Worm (Caenorhabditis elegans): ENCODE data around the gene F31E8.4.

Gene F31E8.4

ce11 chrII:6832695-6833389 lies 32.9 kb upstream of the F31E8.4 start:
- TF ChIP-seq ztf-23 (GFP tag; IDR thresholded peaks at IDR 0.05) = 0 out of 2 replicates have a peak, but pooled peaks have one; percentile 32
- TF ChIP-seq T22C8.4 (GFP tag; IDR thresholded peaks at IDR 0.05) = 0 out of 2 replicates have a peak, but pooled peaks have one; percentile 14
- no peak for TF ChIP-seq ztf-29 (GFP tag; IDR thresholded peaks at IDR 0.05)

ce11 chrII:6832207-6832606 lies 32.3 kb upstream of the F31E8.4 start:
- no peak for TF ChIP-seq tab-1 (GFP tag; IDR thresholded peaks at IDR 0.05)
- no peak for TF ChIP-seq med-1 (GFP tag; optimal IDR thresholded peaks at IDR 0.05; ENCODE audit: insufficient read depth)
- no peak for TF ChIP-seq ztf-23 (GFP tag; IDR thresholded peaks at IDR 0.05)
- TF ChIP-seq klf-2 (GFP tag; conservative IDR thresholded peaks at IDR 0.05) = no peak
- TF ChIP-seq ref-1 (GFP tag; conservative IDR thresholded peaks at IDR 0.05) = no peak
- TF ChIP-seq flt-1 (GFP tag; IDR thresholded peaks at IDR 0.05) = no peak
- TF ChIP-seq ztf-29 (GFP tag; IDR thresholded peaks at IDR 0.05) = no peak
- TF ChIP-seq cog-1 (tag; optimal IDR thresholded peaks at IDR 0.05) = no peak
- TF ChIP-seq T22C8.4 (GFP tag; IDR thresholded peaks at IDR 0.05) = no peak

- no peak for TF ChIP-seq klf-2 (GFP tag; conservative IDR thresholded peaks at IDR 0.05)
- TF ChIP-seq tab-1 (GFP tag; IDR thresholded peaks at IDR 0.05) = no peak
- TF ChIP-seq med-1 (GFP tag; optimal IDR thresholded peaks at IDR 0.05; ENCODE audit: insufficient read depth) = no peak
- no peak for TF ChIP-seq ref-1 (GFP tag; conservative IDR thresholded peaks at IDR 0.05)
- TF ChIP-seq ztf-23 (GFP tag; IDR thresholded peaks at IDR 0.05) = no peak
- TF ChIP-seq cog-1 (tag; optimal IDR thresholded peaks at IDR 0.05) = no peak
- no peak for TF ChIP-seq flt-1 (GFP tag; IDR thresholded peaks at IDR 0.05)
- TF ChIP-seq ztf-29 (GFP tag; IDR thresholded peaks at IDR 0.05) = no peak
- no peak for TF ChIP-seq T22C8.4 (GFP tag; IDR thresholded peaks at IDR 0.05)
These were observed 31.7 kb upstream of the F31E8.4 start for ce11 chrII:6831531-6832201.

ce11 chrII:6830923-6831322 lies 31.0 kb upstream of the F31E8.4 start:
- TF ChIP-seq ztf-23 (GFP tag; IDR thresholded peaks at IDR 0.05) = 0 out of 2 replicates have a peak, but pooled peaks have one; percentile 47
- TF ChIP-seq med-1 (GFP tag; optimal IDR thresholded peaks at IDR 0.05; ENCODE audit: insufficient read depth) = no peak
- TF ChIP-seq flt-1 (GFP tag; IDR thresholded peaks at IDR 0.05) = no peak
- peak; percentile 66; the same call in 1 of the 2 replicates for TF ChIP-seq tab-1 (GFP tag; IDR thresholded peaks at IDR 0.05)
- TF ChIP-seq ref-1 (GFP tag; conservative IDR thresholded peaks at IDR 0.05) = no peak
- no peak for TF ChIP-seq ztf-29 (GFP tag; IDR thresholded peaks at IDR 0.05)

ce11 chrII:6830012-6830411 lies 30.1 kb upstream of the F31E8.4 start:
- TF ChIP-seq ref-1 (GFP tag; conservative IDR thresholded peaks at IDR 0.05) (no peak), klf-2 (GFP tag; conservative IDR thresholded peaks at IDR 0.05) (no peak), T22C8.4 (GFP tag; IDR thresholded peaks at IDR 0.05) (no peak), ztf-29 (GFP tag; IDR thresholded peaks at IDR 0.05) (no peak), tab-1 (GFP tag; IDR thresholded peaks at IDR 0.05) (no peak), med-1 (GFP tag; optimal IDR thresholded peaks at IDR 0.05; ENCODE audit: insufficient read depth) (no peak), flt-1 (GFP tag; IDR thresholded peaks at IDR 0.05) (no peak), cog-1 (tag; optimal IDR thresholded peaks at IDR 0.05) (no peak), ztf-23 (GFP tag; IDR thresholded peaks at IDR 0.05) (no peak)

ce11 chrII:6829108-6829507 lies 29.2 kb upstream of the F31E8.4 start:
- TF ChIP-seq ref-1 (GFP tag; conservative IDR thresholded peaks at IDR 0.05) = no peak
- no peak for TF ChIP-seq cog-1 (tag; optimal IDR thresholded peaks at IDR 0.05)
- TF ChIP-seq ztf-23 (GFP tag; IDR thresholded peaks at IDR 0.05) = no peak
- TF ChIP-seq flt-1 (GFP tag; IDR thresholded peaks at IDR 0.05) = no peak
- TF ChIP-seq T22C8.4 (GFP tag; IDR thresholded peaks at IDR 0.05) = no peak
- TF ChIP-seq tab-1 (GFP tag; IDR thresholded peaks at IDR 0.05) = no peak
- no peak for TF ChIP-seq klf-2 (GFP tag; conservative IDR thresholded peaks at IDR 0.05)
- no peak for TF ChIP-seq med-1 (GFP tag; optimal IDR thresholded peaks at IDR 0.05; ENCODE audit: insufficient read depth)
- TF ChIP-seq ztf-29 (GFP tag; IDR thresholded peaks at IDR 0.05) = no peak

- TF ChIP-seq klf-2 (GFP tag; conservative IDR thresholded peaks at IDR 0.05) (no peak), ztf-29 (GFP tag; IDR thresholded peaks at IDR 0.05) (no peak), ref-1 (GFP tag; conservative IDR thresholded peaks at IDR 0.05) (no peak), ztf-23 (GFP tag; IDR thresholded peaks at IDR 0.05) (no peak), tab-1 (GFP tag; IDR thresholded peaks at IDR 0.05) (no peak), T22C8.4 (GFP tag; IDR thresholded peaks at IDR 0.05) (no peak), flt-1 (GFP tag; IDR thresholded peaks at IDR 0.05) (no peak), cog-1 (tag; optimal IDR thresholded peaks at IDR 0.05) (no peak), med-1 (GFP tag; optimal IDR thresholded peaks at IDR 0.05; ENCODE audit: insufficient read depth) (no peak)
These were observed 28.3 kb upstream of the F31E8.4 start for ce11 chrII:6828073-6828900.

- TF ChIP-seq tab-1 (GFP tag; IDR thresholded peaks at IDR 0.05) = no peak
- no peak for TF ChIP-seq T22C8.4 (GFP tag; IDR thresholded peaks at IDR 0.05)
- 0 out of 2 replicates have a peak, but pooled peaks have one; percentile 10 for TF ChIP-seq flt-1 (GFP tag; IDR thresholded peaks at IDR 0.05)
- TF ChIP-seq klf-2 (GFP tag; conservative IDR thresholded peaks at IDR 0.05) = no peak
- no peak for TF ChIP-seq ref-1 (GFP tag; conservative IDR thresholded peaks at IDR 0.05)
These were observed 27.4 kb upstream of the F31E8.4 start for ce11 chrII:6827388-6827787.

- TF ChIP-seq flt-1 (GFP tag; IDR thresholded peaks at IDR 0.05) = no peak
- TF ChIP-seq T22C8.4 (GFP tag; IDR thresholded peaks at IDR 0.05) = no peak
- no peak for TF ChIP-seq tab-1 (GFP tag; IDR thresholded peaks at IDR 0.05)
- TF ChIP-seq ztf-23 (GFP tag; IDR thresholded peaks at IDR 0.05) = no peak
- no peak for TF ChIP-seq ztf-29 (GFP tag; IDR thresholded peaks at IDR 0.05)
- TF ChIP-seq cog-1 (tag; optimal IDR thresholded peaks at IDR 0.05) = no peak
- no peak for TF ChIP-seq ref-1 (GFP tag; conservative IDR thresholded peaks at IDR 0.05)
- no peak for TF ChIP-seq med-1 (GFP tag; optimal IDR thresholded peaks at IDR 0.05; ENCODE audit: insufficient read depth)
- TF ChIP-seq klf-2 (GFP tag; conservative IDR thresholded peaks at IDR 0.05) = no peak
These were observed 26.8 kb upstream of the F31E8.4 start for ce11 chrII:6826726-6827125.

Measured in whole organism, midembryonic.